Worm (Caenorhabditis elegans): ENCODE measurements around the gene unc-129.

Gene unc-129

ce11 chrIV:8973249-8973958 is 31.8 kb downstream of the unc-129 start, which contains the start of gene C53B4.3:
C53B4.3 (minus strand) TSS chrIV:8973712.
- TF ChIP-seq F55B11.4 (tag; optimal IDR thresholded peaks at IDR 0.05; ENCODE audit: borderline replicate concordance, insufficient read depth), result no peak
- peak in 1 of 2 experiments; percentile 55 for TF ChIP-seq let-607 (tag; optimal IDR thresholded peaks at IDR 0.05)
- no peak for TF ChIP-seq mes-4 (tag; optimal IDR thresholded peaks at IDR 0.05)
- TF ChIP-seq repo-1 (tag; optimal IDR thresholded peaks at IDR 0.05), result no peak
- TF ChIP-seq Y56A3A.18 (GFP tag; IDR thresholded peaks at IDR 0.05), result no peak
- TF ChIP-seq egrh-3 (GFP tag; IDR thresholded peaks at IDR 0.05), result no peak
- TF ChIP-seq nhr-120 (GFP tag; IDR thresholded peaks at IDR 0.05), result no peak
- peak; percentile 90 for TF ChIP-seq bed-2 (GFP tag; IDR thresholded peaks at IDR 0.05)
- TF ChIP-seq ztf-18 (tag; optimal IDR thresholded peaks at IDR 0.05), result no peak
- no peak for TF ChIP-seq zfh-2 (GFP tag; conservative IDR thresholded peaks at IDR 0.05)
- no peak for TF ChIP-seq efl-1 (GFP tag; optimal IDR thresholded peaks at IDR 0.05)
- TF ChIP-seq lin-35 (GFP tag; optimal IDR thresholded peaks at IDR 0.05), result peak in 1 of 3 experiments; percentile 47
- 0 out of 2 replicates have a peak, but pooled peaks have one; percentile 13 for TF ChIP-seq rcor-1 (GFP tag; IDR thresholded peaks at IDR 0.05)
- no peak for TF ChIP-seq attf-6 (GFP tag; IDR thresholded peaks at IDR 0.05)
- TF ChIP-seq K11D2.4 (GFP tag; IDR thresholded peaks at IDR 0.05), result peak; percentile 69
- TF ChIP-seq pbrm-1 (GFP tag; IDR thresholded peaks at IDR 0.05), result no peak
- peak; percentile 49 for TF ChIP-seq unc-130 (GFP tag; optimal IDR thresholded peaks at IDR 0.05)
- TF ChIP-seq ceh-27 (GFP tag; optimal IDR thresholded peaks at IDR 0.05), result peak; percentile 82
- TF ChIP-seq ceh-40 (GFP tag; IDR thresholded peaks at IDR 0.05), result peak; percentile 46; the same call in 1 of the 2 replicates
- TF ChIP-seq zim-3 (tag; optimal IDR thresholded peaks at IDR 0.05), result peak; percentile 22
- TF ChIP-seq mel-28 (tag; optimal IDR thresholded peaks at IDR 0.05; ENCODE audit: borderline replicate concordance), result no peak
- peak; percentile 55; the same call in 1 of the 2 replicates for TF ChIP-seq dox-1 (GFP tag; IDR thresholded peaks at IDR 0.05)
- TF ChIP-seq ccch-3 (GFP tag; optimal IDR thresholded peaks at IDR 0.05), result no peak
- no peak for TF ChIP-seq F22D6.2 (tag; optimal IDR thresholded peaks at IDR 0.05)
- TF ChIP-seq ama-1 (optimal IDR thresholded peaks at IDR 0.05), result no peak
- TF ChIP-seq ama-1 (GFP tag; optimal IDR thresholded peaks at IDR 0.05), result no peak
- TF ChIP-seq Y95B8A.8 (GFP tag; IDR thresholded peaks at IDR 0.05), result no peak
- TF ChIP-seq lin-54 (GFP tag; optimal IDR thresholded peaks at IDR 0.05), result peak; percentile 43
- no peak for TF ChIP-seq nhr-27 (tag; optimal IDR thresholded peaks at IDR 0.05)
- TF ChIP-seq Y53G8AR.9 (GFP tag; conservative IDR thresholded peaks at IDR 0.05), result 0 out of 2 replicates have a peak, but pooled peaks have one; percentile 44
- TF ChIP-seq ztf-25 (GFP tag; IDR thresholded peaks at IDR 0.05), result no peak
- no peak for TF ChIP-seq ceh-58 (GFP tag; IDR thresholded peaks at IDR 0.05)
- TF ChIP-seq T07F8.4 (tag; optimal IDR thresholded peaks at IDR 0.05), result no peak
- TF ChIP-seq B0336.3 (GFP tag; IDR thresholded peaks at IDR 0.05), result no peak
- TF ChIP-seq nhr-179 (tag; optimal IDR thresholded peaks at IDR 0.05), result no peak
- TF ChIP-seq nhr-80 (tag; optimal IDR thresholded peaks at IDR 0.05), result peak; percentile 75
- peak; percentile 87 for TF ChIP-seq ZK185.1 (tag; optimal IDR thresholded peaks at IDR 0.05; ENCODE audit: poor library complexity, severe bottlenecking)
- no peak for TF ChIP-seq ztf-22 (GFP tag; optimal IDR thresholded peaks at IDR 0.05)
- peak; percentile 38 for TF ChIP-seq lsl-1 (GFP tag; optimal IDR thresholded peaks at IDR 0.05)
- peak; percentile 16 for TF ChIP-seq ztf-26 (tag; optimal IDR thresholded peaks at IDR 0.05)
- TF ChIP-seq pha-4 (tag; optimal IDR thresholded peaks at IDR 0.05), result no peak
- TF ChIP-seq hmg-1.2 (GFP tag; IDR thresholded peaks at IDR 0.05), result no peak
- peak; percentile 8 for TF ChIP-seq xnd-1 (tag; optimal IDR thresholded peaks at IDR 0.05)
- no peak for TF ChIP-seq attf-3 (GFP tag; conservative IDR thresholded peaks at IDR 0.05)
- TF ChIP-seq snpc-4 (GFP tag; optimal IDR thresholded peaks at IDR 0.05), result peak; percentile 38
- TF ChIP-seq snpc-4 (tag; optimal IDR thresholded peaks at IDR 0.05), result peak in 3 of 4 experiments; percentile 25 to 51 (median 36)
- TF ChIP-seq chd-7 (tag; optimal IDR thresholded peaks at IDR 0.05), result no peak
- no peak for TF ChIP-seq ets-4 (GFP tag; optimal IDR thresholded peaks at IDR 0.05)

Measured in whole organism, young adult.